Fruit fly (Drosophila melanogaster): Measurements from ENCODE around the gene Osi9.

DNA sequence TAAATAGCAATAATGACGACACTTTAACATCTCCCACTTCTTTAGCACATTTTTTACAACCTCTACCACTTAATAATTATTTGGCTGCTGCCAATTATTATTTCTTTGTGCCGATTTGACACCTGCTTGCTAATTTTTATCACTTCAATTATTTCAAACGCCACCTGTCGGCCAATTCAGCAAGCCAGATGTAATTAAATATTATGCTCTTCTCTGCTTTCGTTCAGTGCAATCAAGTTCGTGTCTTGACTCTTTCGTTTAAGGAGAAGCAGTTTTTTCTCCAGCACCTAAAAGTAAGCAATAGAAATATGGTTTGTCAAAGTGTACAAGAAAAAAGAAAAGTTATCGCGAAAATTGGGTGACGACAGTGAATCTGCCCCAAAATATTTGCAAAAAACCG is 5.6 kb upstream of the Osi9 start:
- TF ChIP-seq toe (GFP tag; optimal IDR thresholded peaks at IDR 0.05): no peak
- no peak for TF ChIP-seq CG1620 (GFP tag; optimal IDR thresholded peaks at IDR 0.05)

Measured in whole organism, adult.